Worm (Caenorhabditis elegans) whole organism, late embryonic: Measurements from ENCODE around the gene srx-85.

Source experiments
- C08G9.2 ChIP-seq: sonication (generic microtip); optimal IDR thresholded peaks from 2 replicates; lab custom pipeline; 2016; ENCODE audit warnings: mild to moderate bottlenecking, missing genetic modification characterization, moderate library complexity, missing compliant biosample characterization
- F13H6.1 ChIP-seq: sonication (generic microtip); optimal IDR thresholded peaks from 2 replicates; lab custom pipeline; 2016; ENCODE audit warnings: missing genetic modification characterization, missing compliant biosample characterization
- T23F11.4 ChIP-seq: fragments of 200-800 bp; sonication (Bioruptor generic); optimal IDR thresholded peaks from 2 replicates; lab custom pipeline; 2018; ENCODE audit warnings: mild to moderate bottlenecking, missing genetic modification characterization, missing compliant biosample characterization
- ama-1 ChIP-seq: fragments of 150-350 bp; optimal IDR thresholded peaks from 2 replicates; lab custom pipeline; 2014
- ceh-18 ChIP-seq: sonication (generic microtip); optimal IDR thresholded peaks from 2 replicates; lab custom pipeline; 2016; ENCODE audit warnings: missing genetic modification characterization, missing compliant biosample characterization
- ceh-19 ChIP-seq: fragments of 200-800 bp; sonication (Bioruptor generic); optimal IDR thresholded peaks from 2 replicates; lab custom pipeline; 2018; ENCODE audit warnings: mild to moderate bottlenecking, missing genetic modification characterization, missing compliant biosample characterization
- ceh-2 ChIP-seq: sonication (generic microtip); optimal IDR thresholded peaks from 2 replicates; lab custom pipeline; 2016; ENCODE audit warnings: missing genotype, missing genetic modification characterization, missing compliant biosample characterization
- ceh-22 ChIP-seq: sonication (generic microtip); optimal IDR thresholded peaks from 2 replicates; lab custom pipeline; 2017; ENCODE audit warnings: missing biosample characterization, missing genetic modification characterization
- ceh-24 ChIP-seq: sonication (generic microtip); optimal IDR thresholded peaks from 2 replicates; lab custom pipeline; 2016; ENCODE audit warnings: mild to moderate bottlenecking, missing genetic modification characterization, missing compliant biosample characterization
- ceh-31 ChIP-seq: sonication (generic microtip); optimal IDR thresholded peaks from 2 replicates; lab custom pipeline; 2016; ENCODE audit warnings: missing genetic modification characterization, missing compliant biosample characterization
- ceh-34 ChIP-seq: sonication (generic microtip); optimal IDR thresholded peaks from 2 replicates; lab custom pipeline; 2016; ENCODE audit warnings: mild to moderate bottlenecking, missing genetic modification characterization, missing compliant biosample characterization
- ceh-45 ChIP-seq: fragments of 200-800 bp; sonication (Bioruptor generic); IDR thresholded peaks from 2 replicates; pipeline ENCODE4 v1.3.6; 2022; ENCODE audit warnings: missing genetic modification reagents, missing genetic modification characterization, missing compliant biosample characterization
- ceh-48 ChIP-seq: sonication (generic microtip); optimal IDR thresholded peaks from 2 replicates; lab custom pipeline; 2016; ENCODE audit warnings: missing genetic modification characterization, inconsistent platforms, missing compliant biosample characterization
- ceh-6 ChIP-seq: fragments of 200-800 bp; sonication (Bioruptor generic); optimal IDR thresholded peaks from 2 replicates; lab custom pipeline; 2018; ENCODE audit warnings: mild to moderate bottlenecking, missing genetic modification characterization, missing compliant biosample characterization
- ceh-9 ChIP-seq: sonication (generic microtip); optimal IDR thresholded peaks from 2 replicates; lab custom pipeline; 2016; ENCODE audit warnings: mild to moderate bottlenecking, missing genetic modification characterization, inconsistent platforms, missing compliant biosample characterization
- che-1 ChIP-seq: sonication (generic microtip); optimal IDR thresholded peaks from 2 replicates; lab custom pipeline; 2016; ENCODE audit warnings: mild to moderate bottlenecking, missing genetic modification characterization, missing compliant biosample characterization
- elt-4 ChIP-seq: sonication (generic microtip); optimal IDR thresholded peaks from 2 replicates; lab custom pipeline; 2016; ENCODE audit warnings: missing genetic modification characterization, missing compliant biosample characterization
- ets-4 ChIP-seq: sonication (generic microtip); optimal IDR thresholded peaks from 2 replicates; lab custom pipeline; 2016; ENCODE audit warnings: missing genetic modification characterization, missing compliant biosample characterization
- fkh-6 ChIP-seq: sonication (generic microtip); optimal IDR thresholded peaks from 2 replicates; lab custom pipeline; 2016; ENCODE audit warnings: missing genetic modification characterization, missing compliant biosample characterization
- hlh-15 ChIP-seq: sonication (generic microtip); optimal IDR thresholded peaks from 2 replicates; lab custom pipeline; 2016; ENCODE audit warnings: missing genetic modification characterization, missing compliant biosample characterization
- hlh-30 ChIP-seq: sonication (generic microtip); optimal IDR thresholded peaks from 2 replicates; lab custom pipeline; 2017; ENCODE audit warnings: antibody characterized with exemption, missing genetic modification characterization, missing compliant biosample characterization; ENCODE audit not compliant: insufficient read depth
- hlh-6 ChIP-seq: sonication (generic microtip); optimal IDR thresholded peaks from 2 replicates; lab custom pipeline; 2016; ENCODE audit warnings: missing genotype, missing genetic modification characterization, missing compliant biosample characterization
- mec-3 ChIP-seq: sonication (generic microtip); optimal IDR thresholded peaks from 2 replicates; lab custom pipeline; 2016; ENCODE audit warnings: borderline replicate concordance, missing genetic modification characterization, missing compliant biosample characterization
- nfya-1 ChIP-seq: sonication (generic microtip); optimal IDR thresholded peaks from 2 replicates; lab custom pipeline; 2017; ENCODE audit warnings: missing genetic modification characterization, mild to moderate bottlenecking, missing compliant biosample characterization, antibody characterized with exemption, moderate library complexity
- nhr-232 ChIP-seq: sonication (generic microtip); optimal IDR thresholded peaks from 2 replicates; lab custom pipeline; 2016; ENCODE audit warnings: missing genetic modification characterization, missing compliant biosample characterization
- npax-4 ChIP-seq: sonication (generic microtip); optimal IDR thresholded peaks from 2 replicates; lab custom pipeline; 2016; ENCODE audit warnings: missing genetic modification characterization, missing compliant biosample characterization
- pha-2 ChIP-seq: sonication (generic microtip); optimal IDR thresholded peaks from 2 replicates; lab custom pipeline; 2017; ENCODE audit warnings: mild to moderate bottlenecking, missing genetic modification characterization, missing compliant biosample characterization
- pha-4 ChIP-seq: fragments of 150-350 bp; optimal IDR thresholded peaks from 2 replicates; lab custom pipeline; 2018; ENCODE audit warnings: missing biosample characterization, missing genetic modification reagents, missing genetic modification characterization
- pqm-1 ChIP-seq: sonication (generic microtip); optimal IDR thresholded peaks from 2 replicates; lab custom pipeline; 2016; ENCODE audit warnings: missing genetic modification characterization, missing compliant biosample characterization
- ref-2 ChIP-seq: sonication (generic microtip); optimal IDR thresholded peaks from 2 replicates; lab custom pipeline; 2016; ENCODE audit warnings: missing genetic modification characterization, missing compliant biosample characterization
- rnt-1 ChIP-seq: sonication (generic microtip); optimal IDR thresholded peaks from 2 replicates; lab custom pipeline; 2016; ENCODE audit warnings: missing genetic modification characterization, missing compliant biosample characterization
- sox-2 ChIP-seq: fragments of 200-800 bp; sonication (Bioruptor generic); IDR thresholded peaks from 2 replicates; pipeline ENCODE4 v1.3.6; 2022; ENCODE audit warnings: missing genetic modification reagents, missing genetic modification characterization, missing compliant biosample characterization
- sox-4 ChIP-seq: sonication (generic microtip); optimal IDR thresholded peaks from 2 replicates; lab custom pipeline; 2017; ENCODE audit warnings: mild to moderate bottlenecking, missing genetic modification characterization, inconsistent platforms, missing compliant biosample characterization
- syd-9 ChIP-seq: sonication (generic microtip); optimal IDR thresholded peaks from 2 replicates; lab custom pipeline; 2016; ENCODE audit warnings: mild to moderate bottlenecking, missing genetic modification characterization, moderate library complexity, missing compliant biosample characterization
- tbx-2 ChIP-seq: sonication (generic microtip); optimal IDR thresholded peaks from 2 replicates; lab custom pipeline; 2016; ENCODE audit warnings: missing genetic modification characterization, missing compliant biosample characterization
- unc-42 ChIP-seq: sonication (generic microtip); optimal IDR thresholded peaks from 2 replicates; lab custom pipeline; 2016; ENCODE audit warnings: missing genotype, missing genetic modification characterization, missing compliant biosample characterization
- unc-55 ChIP-seq: sonication (generic microtip); optimal IDR thresholded peaks from 2 replicates; lab custom pipeline; 2017; ENCODE audit warnings: missing biosample characterization, missing genetic modification reagents, missing genetic modification characterization
- zip-5 ChIP-seq: sonication (generic microtip); optimal IDR thresholded peaks from 2 replicates; lab custom pipeline; 2016; ENCODE audit warnings: missing genetic modification characterization, missing compliant biosample characterization

srx-85 gene

ce11 chrV:11531831-11532534, 20.5 kb upstream of the srx-85 start (continued):
- TF ChIP-seq pqm-1 (peak; percentile 4), F13H6.1 (peak; percentile 6), T23F11.4 (GFP tag; lab: Kevin White, UChicago) (peak; percentile 18), fkh-6 (no peak), ceh-6 (no peak), pha-2 (no peak), rnt-1 (tag; lab: Kevin White, UChicago) (peak; percentile 55), pha-4 (tag; lab: Kevin White, UChicago) (no peak), tbx-2 (tag; lab: Kevin White, UChicago) (peak; percentile 55)
- TF ChIP-seq, all 69 proteins: peak for 14

DNA sequence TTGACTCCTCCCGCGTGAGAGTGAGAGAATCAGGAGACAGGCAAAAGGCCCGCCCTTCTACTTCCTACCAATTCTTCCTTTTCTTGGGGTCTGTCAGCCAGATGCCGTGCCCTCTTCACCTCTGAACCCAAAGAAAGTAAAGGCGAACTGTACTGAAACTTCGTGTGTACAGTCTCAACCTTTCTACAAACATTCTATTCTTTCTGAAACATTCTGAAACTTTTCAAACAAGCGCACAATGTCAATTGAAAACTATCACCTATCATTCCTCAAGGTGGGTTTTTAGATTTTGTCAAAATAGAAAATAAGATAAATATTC, 20.0 kb upstream of the srx-85 start:
- TF ChIP-seq F13H6.1 (no peak), T23F11.4 (GFP tag; lab: Kevin White, UChicago) (no peak), ceh-2 (tag; lab: Kevin White, UChicago) (no peak), unc-55 (no peak), syd-9 (tag; lab: Kevin White, UChicago) (no peak), hlh-15 (tag; lab: Kevin White, UChicago) (no peak), ceh-48 (tag; lab: Kevin White, UChicago) (no peak), hlh-6 (no peak), nhr-232 (no peak), fkh-6 (no peak), C08G9.2 (tag; lab: Kevin White, UChicago) (no peak), ceh-22 (no peak), ceh-9 (tag; lab: Kevin White, UChicago) (no peak), ceh-18 (tag; lab: Kevin White, UChicago) (no peak), sox-4 (tag; lab: Kevin White, UChicago) (no peak), npax-4 (tag; lab: Kevin White, UChicago) (no peak), nfya-1 (no peak), ceh-45 (no peak)
- TF ChIP-seq, all 69 proteins: peak for 0

DNA sequence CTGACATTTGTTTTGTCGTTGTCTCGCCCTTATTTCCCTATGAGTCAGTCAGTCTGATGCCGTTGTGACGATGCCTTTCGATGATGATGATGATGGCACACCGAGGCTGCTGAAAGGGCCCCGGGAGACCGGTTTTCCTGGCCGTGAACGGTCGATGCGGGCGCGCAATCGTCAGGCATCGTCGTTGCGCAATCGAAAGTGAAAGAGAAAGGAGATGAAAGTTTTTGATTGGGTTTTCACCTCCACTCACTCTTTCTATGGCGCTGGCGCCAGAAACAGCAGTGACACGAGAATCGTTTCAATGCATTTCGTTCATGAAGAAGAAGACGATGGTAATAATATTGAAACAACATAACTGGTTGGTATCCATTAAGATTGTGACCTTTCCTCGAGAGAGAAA, 19.5 kb upstream of the srx-85 start:
- no peak for TF ChIP-seq ref-2 (tag; lab: Kevin White, UChicago)
- no peak for TF ChIP-seq rnt-1 (tag; lab: Kevin White, UChicago)
- no peak for TF ChIP-seq mec-3 (tag; lab: Kevin White, UChicago)
- no peak for TF ChIP-seq hlh-30 (tag; lab: Kevin White, UChicago)
- no peak for TF ChIP-seq ceh-22
- no peak for TF ChIP-seq ceh-34 (tag; lab: Kevin White, UChicago)
- no peak for TF ChIP-seq elt-4 (tag; lab: Kevin White, UChicago)
- TF ChIP-seq tbx-2 (tag; lab: Kevin White, UChicago) = no peak
- no peak for TF ChIP-seq pha-4 (tag; lab: Kevin White, UChicago)
- no peak for TF ChIP-seq ets-4
- TF ChIP-seq ceh-19 (GFP tag; lab: Kevin White, UChicago) = no peak
- TF ChIP-seq sox-2 (GFP tag; lab: Robert Waterston, UW) = no peak
- no peak for TF ChIP-seq ceh-24
- TF ChIP-seq hlh-15 (tag; lab: Kevin White, UChicago) = no peak
- TF ChIP-seq unc-42 (tag; lab: Kevin White, UChicago) = no peak
- no peak for TF ChIP-seq che-1
- no peak for TF ChIP-seq T23F11.4 (GFP tag; lab: Kevin White, UChicago)
- no peak for TF ChIP-seq zip-5 (tag; lab: Kevin White, UChicago)
- no peak for TF ChIP-seq ama-1 (lab: Kevin White, UChicago)
- no peak for TF ChIP-seq ceh-31 (tag; lab: Kevin White, UChicago)
